Fruit fly (Drosophila melanogaster) whole organism, embryonic: ENCODE data around the gene IntS9.

Experiments
- ATbp ChIP-seq: fragments of 200-800 bp; sonication (Bioruptor generic); optimal IDR thresholded peaks from 2 replicates; lab custom pipeline; 2017; ENCODE audit warnings: missing biosample characterization, mild to moderate bottlenecking, missing genetic modification characterization, missing genetic modification reagents
- Awh ChIP-seq: fragments of 200-800 bp; sonication (Bioruptor generic); IDR thresholded peaks from 2 replicates; pipeline ENCODE4, ENCODE4 v1.3.6; 2022; ENCODE audit warnings: missing biosample characterization, missing genetic modification characterization
- Blimp-1 ChIP-seq: fragments of 200-800 bp; sonication (Bioruptor generic); optimal IDR thresholded peaks from 3 replicates; lab custom pipeline; 2018; ENCODE audit warnings: missing biosample characterization, missing genetic modification characterization, mild to moderate bottlenecking, moderate library complexity, missing genetic modification reagents
- CG10274 ChIP-seq: fragments of 200-800 bp; sonication (Bioruptor generic); optimal IDR thresholded peaks from 3 replicates; lab custom pipeline; 2017; ENCODE audit warnings: missing biosample characterization, mild to moderate bottlenecking, missing genetic modification characterization
- CG10431 ChIP-seq: fragments of 200-800 bp; sonication (Bioruptor generic); optimal IDR thresholded peaks from 3 replicates; lab custom pipeline; 2018; ENCODE audit warnings: missing biosample characterization, mild to moderate bottlenecking, missing genetic modification characterization
- CG10979 ChIP-seq: fragments of 200-800 bp; sonication (Bioruptor generic); optimal IDR thresholded peaks from 2 replicates; lab custom pipeline; 2018; ENCODE audit warnings: missing biosample characterization, mild to moderate bottlenecking, missing genetic modification characterization, moderate library complexity
- CG11093 ChIP-seq: fragments of 200-800 bp; sonication (Bioruptor generic); IDR thresholded peaks from 3 replicates; pipeline ENCODE4 v1.3.6; 2022; ENCODE audit warnings: missing biosample characterization, missing genetic modification characterization
- CG11456 ChIP-seq: fragments of 200-800 bp; sonication (Bioruptor generic); IDR thresholded peaks from 3 replicates; pipeline ENCODE4 v1.3.6; 2022; ENCODE audit warnings: missing biosample characterization, missing genetic modification characterization
- CG11723 ChIP-seq: fragments of 200-800 bp; sonication (Bioruptor generic); optimal IDR thresholded peaks from 2 replicates; lab custom pipeline; 2017; ENCODE audit warnings: missing biosample characterization, mild to moderate bottlenecking, missing genetic modification characterization
- CG12391 ChIP-seq: fragments of 200-800 bp; sonication (Bioruptor generic); optimal IDR thresholded peaks from 3 replicates; lab custom pipeline; 2018; ENCODE audit warnings: missing biosample characterization, mild to moderate bottlenecking, missing genetic modification characterization, moderate library complexity
- CG14710 ChIP-seq: fragments of 200-800 bp; sonication (Bioruptor generic); optimal IDR thresholded peaks from 3 replicates; lab custom pipeline; 2019; ENCODE audit warnings: missing biosample characterization, mild to moderate bottlenecking, missing genetic modification characterization, moderate library complexity
- CG15479 ChIP-seq: fragments of 200-800 bp; sonication (Bioruptor generic); optimal IDR thresholded peaks from 3 replicates; lab custom pipeline; 2019; ENCODE audit warnings: missing biosample characterization, mild to moderate bottlenecking, missing genetic modification characterization, moderate library complexity
- CG17612 ChIP-seq: fragments of 200-800 bp; sonication (Bioruptor generic); IDR thresholded peaks from 2 replicates; pipeline ENCODE4 v1.3.6; 2022; ENCODE audit warnings: missing biosample characterization, missing genetic modification characterization
- CG2116 ChIP-seq: fragments of 200-800 bp; sonication (Bioruptor generic); optimal IDR thresholded peaks from 3 replicates; lab custom pipeline; 2018; ENCODE audit warnings: missing biosample characterization, mild to moderate bottlenecking, missing genetic modification characterization
- CG3407 ChIP-seq: fragments of 200-800 bp; sonication (Bioruptor generic); optimal IDR thresholded peaks from 2 replicates; lab custom pipeline; 2018; ENCODE audit warnings: missing biosample characterization, mild to moderate bottlenecking, missing genetic modification characterization
- CG4282 ChIP-seq: fragments of 200-800 bp; sonication (Bioruptor generic); optimal IDR thresholded peaks from 2 replicates; lab custom pipeline; 2016; ENCODE audit warnings: missing biosample characterization, missing genetic modification characterization
- CG4360 ChIP-seq: fragments of 200-800 bp; sonication (Bioruptor generic); IDR thresholded peaks from 2 replicates; pipeline ENCODE4 v1.3.6; 2022; ENCODE audit warnings: missing biosample characterization, missing genetic modification characterization
- CG4404 ChIP-seq: fragments of 200-800 bp; sonication (Bioruptor generic); IDR thresholded peaks from 2 replicates; pipeline ENCODE4 v1.3.6; 2022; ENCODE audit warnings: missing biosample characterization, missing genetic modification characterization
- CG4424 ChIP-seq: fragments of 200-800 bp; sonication (Bioruptor generic); optimal IDR thresholded peaks from 3 replicates; lab custom pipeline; 2016; ENCODE audit warnings: missing biosample characterization, missing genetic modification characterization
- CG6654 ChIP-seq: fragments of 200-800 bp; sonication (Bioruptor generic); optimal IDR thresholded peaks from 2 replicates; lab custom pipeline; 2017; ENCODE audit warnings: missing biosample characterization, mild to moderate bottlenecking, missing genetic modification characterization
- CG8089 ChIP-seq: fragments of 200-800 bp; sonication (Bioruptor generic); optimal IDR thresholded peaks from 3 replicates; lab custom pipeline; 2016; ENCODE audit warnings: missing biosample characterization, missing genetic modification characterization
- CG9609 ChIP-seq: fragments of 200-800 bp; sonication (Bioruptor generic); optimal IDR thresholded peaks from 3 replicates; lab custom pipeline; 2016; ENCODE audit warnings: missing biosample characterization, missing genetic modification characterization
- CG9727 ChIP-seq: fragments of 200-800 bp; sonication (Bioruptor generic); optimal IDR thresholded peaks from 3 replicates; lab custom pipeline; 2017; ENCODE audit warnings: missing biosample characterization, mild to moderate bottlenecking, missing genetic modification characterization
- CG9932 ChIP-seq: fragments of 200-800 bp; sonication (Bioruptor generic); IDR thresholded peaks from 2 replicates; pipeline ENCODE4 v1.3.6; 2022; ENCODE audit warnings: missing biosample characterization, missing genetic modification characterization
- CkIIα-i1 ChIP-seq: fragments of 200-800 bp; sonication (Bioruptor generic); IDR thresholded peaks from 2 replicates; pipeline ENCODE4 v1.3.6; 2022; ENCODE audit warnings: missing biosample characterization, missing genetic modification characterization
- CrebB ChIP-seq: fragments of 200-800 bp; sonication (Bioruptor generic); optimal IDR thresholded peaks from 3 replicates; lab custom pipeline; 2018; ENCODE audit warnings: missing biosample characterization, mild to moderate bottlenecking, missing genetic modification characterization
- Dp ChIP-seq: fragments of 200-800 bp; sonication (Bioruptor generic); optimal IDR thresholded peaks from 2 replicates; lab custom pipeline; 2018; ENCODE audit warnings: missing biosample characterization, mild to moderate bottlenecking, missing genetic modification characterization, moderate library complexity
- E2f1 ChIP-seq: fragments of 200-800 bp; sonication (Bioruptor generic); IDR thresholded peaks from 2 replicates; pipeline ENCODE4 v1.3.6; 2022; ENCODE audit warnings: missing biosample characterization, missing genetic modification characterization
- Fer1 ChIP-seq: fragments of 200-800 bp; sonication (Bioruptor generic); optimal IDR thresholded peaks from 2 replicates; lab custom pipeline; 2017; ENCODE audit warnings: missing biosample characterization, mild to moderate bottlenecking, missing genetic modification characterization
- HLH3B ChIP-seq: fragments of 200-800 bp; sonication (Bioruptor generic); IDR thresholded peaks from 2 replicates; pipeline ENCODE4 v1.3.6; 2022; ENCODE audit warnings: missing biosample characterization, missing genetic modification characterization
- HmgZ ChIP-seq: fragments of 200-800 bp; sonication (Bioruptor generic); optimal IDR thresholded peaks from 2 replicates; lab custom pipeline; 2018; ENCODE audit warnings: missing biosample characterization, mild to moderate bottlenecking, missing genetic modification characterization
- Mrtf ChIP-seq: fragments of 200-800 bp; sonication (Bioruptor generic); IDR thresholded peaks from 3 replicates; pipeline ENCODE4 v1.3.6; 2022; ENCODE audit warnings: missing biosample characterization, missing genetic modification characterization
- NC2β ChIP-seq: fragments of 200-800 bp; sonication (Bioruptor generic); optimal IDR thresholded peaks from 2 replicates; lab custom pipeline; 2016; ENCODE audit warnings: missing biosample characterization, missing genetic modification characterization
- Sin3A ChIP-seq: fragments of >200 bp; optimal IDR thresholded peaks from 2 replicates; lab custom pipeline; 2018
- Tbp ChIP-seq: fragments of >200 bp; optimal IDR thresholded peaks from 2 replicates; lab custom pipeline; 2018; ENCODE audit warnings: missing biosample characterization, missing genetic modification characterization
- Usf ChIP-seq: fragments of 200-800 bp; sonication (Bioruptor generic); optimal IDR thresholded peaks from 2 replicates; lab custom pipeline; 2017; ENCODE audit warnings: missing genotype, missing biosample characterization, missing genetic modification characterization
- Vsx1 ChIP-seq: fragments of 200-800 bp; sonication (Bioruptor generic); optimal IDR thresholded peaks from 2 replicates; lab custom pipeline; 2017; ENCODE audit warnings: missing biosample characterization, mild to moderate bottlenecking, missing genetic modification characterization, missing genetic modification reagents
- ase ChIP-seq: fragments of 200-800 bp; sonication (Bioruptor generic); IDR thresholded peaks from 3 replicates; pipeline ENCODE4 v1.3.6; 2022; ENCODE audit warnings: missing biosample characterization, missing genetic modification characterization
- chm ChIP-seq: fragments of 200-800 bp; sonication (Bioruptor generic); IDR thresholded peaks from 2 replicates; pipeline ENCODE4 v1.3.6; 2022; ENCODE audit warnings: missing biosample characterization, missing genetic modification characterization
- ftz-f1 ChIP-seq: fragments of 200-800 bp; sonication (Bioruptor generic); optimal IDR thresholded peaks from 2 replicates; lab custom pipeline; 2016; ENCODE audit warnings: missing biosample characterization, missing genetic modification characterization
- gfzf ChIP-seq: fragments of 200-800 bp; sonication (Bioruptor generic); optimal IDR thresholded peaks from 2 replicates; lab custom pipeline; 2016; ENCODE audit warnings: missing biosample characterization, mild to moderate bottlenecking, missing genetic modification characterization, moderate library complexity
- grau ChIP-seq: fragments of 200-800 bp; optimal IDR thresholded peaks from 3 replicates; lab custom pipeline; 2019; ENCODE audit warnings: missing biosample characterization, mild to moderate bottlenecking, missing genetic modification characterization, moderate library complexity
- inv ChIP-seq: fragments of 200-800 bp; sonication (Bioruptor generic); IDR thresholded peaks from 2 replicates; pipeline ENCODE4 v1.3.6; 2022; ENCODE audit warnings: missing biosample characterization, missing genetic modification characterization; ENCODE audit not compliant: partially characterized antibody
- knrl ChIP-seq: fragments of 200-800 bp; sonication (Bioruptor generic); IDR thresholded peaks from 3 replicates; pipeline ENCODE4 v1.3.6; 2022; ENCODE audit warnings: missing biosample characterization, missing genetic modification characterization; ENCODE audit not compliant: partially characterized antibody
- nerfin-1 ChIP-seq: fragments of 200-800 bp; sonication (Bioruptor generic); optimal IDR thresholded peaks from 3 replicates; lab custom pipeline; 2019; ENCODE audit warnings: missing biosample characterization, mild to moderate bottlenecking, missing genetic modification characterization, moderate library complexity
- nmo ChIP-seq: fragments of 200-800 bp; sonication (Bioruptor generic); optimal IDR thresholded peaks from 2 replicates; lab custom pipeline; 2018; ENCODE audit warnings: missing biosample characterization, mild to moderate bottlenecking, missing genetic modification characterization, moderate library complexity
- pita ChIP-seq: fragments of 200-800 bp; sonication (Bioruptor generic); optimal IDR thresholded peaks from 2 replicates; lab custom pipeline; 2017; ENCODE audit warnings: missing biosample characterization, mild to moderate bottlenecking, missing genetic modification characterization
- pnt ChIP-seq: fragments of 200-800 bp; sonication (Bioruptor generic); optimal IDR thresholded peaks from 3 replicates; lab custom pipeline; 2016; ENCODE audit warnings: missing biosample characterization, missing genetic modification characterization
- scrt ChIP-seq: fragments of 200-800 bp; sonication (Bioruptor generic); optimal IDR thresholded peaks from 2 replicates; lab custom pipeline; 2018; ENCODE audit warnings: missing biosample characterization, mild to moderate bottlenecking, missing genetic modification characterization, moderate library complexity
- sima ChIP-seq: fragments of 200-800 bp; sonication (Bioruptor generic); optimal IDR thresholded peaks from 2 replicates; lab custom pipeline; 2016; ENCODE audit warnings: missing biosample characterization, missing genetic modification characterization
- sob ChIP-seq: fragments of 200-800 bp; sonication (Bioruptor generic); IDR thresholded peaks from 2 replicates; pipeline ENCODE4 v1.3.6; 2022; ENCODE audit warnings: missing biosample characterization, missing genetic modification characterization

The IntS9 gene

dm6 chr3L:16112069-16112820, 6.8 kb upstream of the IntS9 start, which contains the start of gene Zn72D (continued):
- no peak for TF ChIP-seq inv (GFP tag; lab: Robert Waterston, UW)
- TF ChIP-seq CG4424 (GFP tag; lab: Kevin White, UChicago): no peak
- TF ChIP-seq CG8089: no peak
- TF ChIP-seq HLH3B (GFP tag; lab: Robert Waterston, UW): no peak
- no peak for TF ChIP-seq CG15479 (GFP tag; lab: Kevin White, UChicago)
- TF ChIP-seq CG4282 (GFP tag; lab: Kevin White, UChicago): no peak
- TF ChIP-seq pnt (GFP tag; lab: Kevin White, UChicago): no peak
- TF ChIP-seq CG4360 (GFP tag; lab: Robert Waterston, UW): no peak
- no peak for TF ChIP-seq CG11723
- TF ChIP-seq CG9932 (GFP tag; lab: Robert Waterston, UW): no peak
- TF ChIP-seq CG14710 (tag; lab: Kevin White, UChicago): peak; percentile 28
- no peak for TF ChIP-seq HmgZ (tag; lab: Kevin White, UChicago)
- no peak for TF ChIP-seq Usf (GFP tag; lab: Kevin White, UChicago)
- TF ChIP-seq Awh (GFP tag; lab: Robert Waterston, UW): no peak
- peak; percentile 8 for TF ChIP-seq Dp
- TF ChIP-seq CG10431 (GFP tag; lab: Kevin White, UChicago): no peak
- TF ChIP-seq CG11456 (GFP tag; lab: Robert Waterston, UW): no peak
- no peak for TF ChIP-seq pita (GFP tag; lab: Kevin White, UChicago)
- TF ChIP-seq CkIIα-i1 (GFP tag; lab: Robert Waterston, UW): no peak
- no peak for TF ChIP-seq ftz-f1 (GFP tag; lab: Kevin White, UChicago)
- no peak for TF ChIP-seq CG4404 (GFP tag; lab: Robert Waterston, UW)
- TF ChIP-seq CG10979 (tag; lab: Kevin White, UChicago): no peak
- TF ChIP-seq ATbp: no peak
- TF ChIP-seq CrebB: no peak
- no peak for TF ChIP-seq CG11093 (GFP tag; lab: Robert Waterston, UW)
- TF ChIP-seq sima (GFP tag; lab: Kevin White, UChicago): no peak
- TF ChIP-seq CG12391 (tag; lab: Kevin White, UChicago): no peak
- TF ChIP-seq Sin3A (lab: Kevin White, UChicago): peak; percentile 73
- no peak for TF ChIP-seq Blimp-1 (GFP tag; lab: Kevin White, UChicago)
- TF ChIP-seq CG17612: no peak
- no peak for TF ChIP-seq Vsx1 (GFP tag; lab: Kevin White, UChicago)
- TF ChIP-seq nmo (GFP tag; lab: Kevin White, UChicago): no peak
- no peak for TF ChIP-seq sob (GFP tag; lab: Robert Waterston, UW)
- TF ChIP-seq Mrtf: no peak
- no peak for TF ChIP-seq chm (GFP tag; lab: Robert Waterston, UW)
- TF ChIP-seq CG2116 (GFP tag; lab: Kevin White, UChicago): peak; percentile 26
- peak; percentile 29; the same call in 1 of the 3 replicates for TF ChIP-seq knrl (GFP tag; lab: Robert Waterston, UW)
- no peak for TF ChIP-seq CG10274 (GFP tag; lab: Kevin White, UChicago)
- TF ChIP-seq CG9609 (GFP tag; lab: Kevin White, UChicago): no peak
- TF ChIP-seq NC2β (GFP tag; lab: Kevin White, UChicago): no peak
- TF ChIP-seq nerfin-1 (tag; lab: Kevin White, UChicago): peak; percentile 9
- TF ChIP-seq CG6654: no peak
- no peak for TF ChIP-seq Tbp
- TF ChIP-seq CG3407 (GFP tag; lab: Kevin White, UChicago): no peak
- TF ChIP-seq E2f1: no peak
- no peak for TF ChIP-seq CG9727 (GFP tag; lab: Kevin White, UChicago)
- no peak for TF ChIP-seq ase (GFP tag; lab: Robert Waterston, UW)
- no peak for TF ChIP-seq scrt (GFP tag; lab: Kevin White, UChicago)
- peak; percentile 70 for TF ChIP-seq gfzf
- TF ChIP-seq Fer1 (GFP tag; lab: Kevin White, UChicago): peak; percentile 15
- peak; percentile 2 for TF ChIP-seq grau (tag; lab: Kevin White, UChicago)
